In the genomic region with DNA sequence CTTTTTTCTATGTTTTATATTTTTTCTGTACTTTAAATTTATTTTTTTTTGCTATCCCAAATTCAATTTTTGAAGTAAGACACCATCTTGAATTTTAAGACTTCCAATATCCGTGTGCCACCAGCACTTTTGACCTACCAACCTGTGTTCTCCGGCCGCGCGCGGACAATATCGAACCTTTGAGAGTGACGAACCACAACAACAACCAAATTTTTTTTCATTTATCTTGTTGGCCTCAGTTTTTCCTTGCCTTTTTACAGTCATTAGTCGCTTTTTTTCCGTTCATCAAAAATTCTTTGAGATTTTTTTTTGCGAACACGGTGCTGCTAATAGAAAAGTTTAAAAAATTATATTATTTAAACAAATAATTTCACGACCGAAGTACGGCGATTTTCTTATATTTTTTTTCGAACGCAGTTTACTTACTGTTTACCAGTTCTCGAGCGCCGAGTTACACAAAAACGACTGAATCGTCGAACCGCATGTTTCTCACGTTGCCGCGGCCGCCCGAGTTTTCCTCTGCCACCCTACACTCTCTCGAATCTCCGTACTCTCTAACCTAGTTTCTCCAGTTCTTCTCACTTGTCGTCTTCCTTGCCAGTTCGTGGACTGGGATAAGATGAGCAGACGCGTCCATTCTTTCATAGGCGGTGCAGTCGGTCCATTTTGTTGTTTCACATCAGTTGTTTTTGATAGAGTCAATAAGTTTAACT, we compare ENCODE assay signal across 8 worm cellular contexts.
TF ChIP-seq lines count a peak whose summit lies in the region.

No protein-coding gene starts in this region.

TF ChIP-seq in whole organism, L1 larva, 84 proteins besides CTCF, POLR2A, EP300 and RAD21 (continues in another document):
- TF ChIP-seq dsc-1 (tag; optimal IDR thresholded peaks at IDR 0.05; lab: Kevin White, UChicago) = peak; percentile 43
- peak in 2 of 3 experiments; percentile 18 to 41 for TF ChIP-seq ceh-82 (tag; optimal IDR thresholded peaks at IDR 0.05; lab: Kevin White, UChicago)
- peak; percentile 58 for TF ChIP-seq snu-23 (GFP tag; optimal IDR thresholded peaks at IDR 0.05; lab: Kevin White, UChicago)
- peak; percentile 37 for TF ChIP-seq nhr-20 (tag; optimal IDR thresholded peaks at IDR 0.05; lab: Kevin White, UChicago)
- TF ChIP-seq mdl-1 (tag; optimal IDR thresholded peaks at IDR 0.05; lab: Kevin White, UChicago) = peak in 1 of 2 experiments; percentile 55
- TF ChIP-seq tbx-2 (tag; optimal IDR thresholded peaks at IDR 0.05; lab: Kevin White, UChicago) = peak; percentile 47
- TF ChIP-seq blmp-1 (tag; optimal IDR thresholded peaks at IDR 0.05; lab: Kevin White, UChicago) = peak; percentile 26
- TF ChIP-seq mep-1 (tag; optimal IDR thresholded peaks at IDR 0.05; lab: Kevin White, UChicago) = peak; percentile 39
- TF ChIP-seq skn-1 (tag; optimal IDR thresholded peaks at IDR 0.05; lab: Kevin White, UChicago) = peak; percentile 15
- peak; percentile 37 for TF ChIP-seq nhr-47 (tag; optimal IDR thresholded peaks at IDR 0.05; lab: Kevin White, UChicago)

TF ChIP-seq in whole organism, L2 larva, 48 proteins besides CTCF, POLR2A, EP300 and RAD21 (continues in another document):
- peak; percentile 5 for TF ChIP-seq ama-1 (optimal IDR thresholded peaks at IDR 0.05; lab: Kevin White, UChicago)
- TF ChIP-seq C34F6.9 (tag; optimal IDR thresholded peaks at IDR 0.05; lab: Kevin White, UChicago) = peak; percentile 66
- TF ChIP-seq gmeb-1 (tag; optimal IDR thresholded peaks at IDR 0.05; lab: Kevin White, UChicago) = no peak
- TF ChIP-seq egl-27 (tag; optimal IDR thresholded peaks at IDR 0.05; lab: Kevin White, UChicago) = no peak
- TF ChIP-seq sma-9 (GFP tag; optimal IDR thresholded peaks at IDR 0.05; lab: Kevin White, UChicago) = peak; percentile 30
- no peak for TF ChIP-seq sma-9 (tag; optimal IDR thresholded peaks at IDR 0.05; lab: Kevin White, UChicago)
- TF ChIP-seq unc-55 (GFP tag; optimal IDR thresholded peaks at IDR 0.05; lab: Kevin White, UChicago) = peak; percentile 33
- TF ChIP-seq sem-4 (tag; optimal IDR thresholded peaks at IDR 0.05; lab: Kevin White, UChicago) = peak; percentile 1
- peak in 1 of 2 experiments; percentile 26 for TF ChIP-seq lsy-2 (tag; optimal IDR thresholded peaks at IDR 0.05; lab: Kevin White, UChicago)
- no peak for TF ChIP-seq blmp-1 (tag; optimal IDR thresholded peaks at IDR 0.05; lab: Kevin White, UChicago; ENCODE audit: insufficient read depth)

TF ChIP-seq in whole organism, L3 larva, 47 proteins besides CTCF, POLR2A, EP300 and RAD21 (continues in another document):
- no peak for TF ChIP-seq snpc-4 (tag; optimal IDR thresholded peaks at IDR 0.05; lab: Kevin White, UChicago)
- TF ChIP-seq nhr-76 (tag; optimal IDR thresholded peaks at IDR 0.05; lab: Kevin White, UChicago) = no peak
- TF ChIP-seq nhr-77 (tag; optimal IDR thresholded peaks at IDR 0.05; lab: Kevin White, UChicago) = no peak
- peak; percentile 43 for TF ChIP-seq nfya-1 (tag; optimal IDR thresholded peaks at IDR 0.05; lab: Kevin White, UChicago; ENCODE audit: insufficient read depth)
- TF ChIP-seq elt-3 (tag; optimal IDR thresholded peaks at IDR 0.05; lab: Kevin White, UChicago) = no peak
- no peak for TF ChIP-seq ZK546.5 (tag; optimal IDR thresholded peaks at IDR 0.05; lab: Kevin White, UChicago)
- no peak for TF ChIP-seq fos-1 (tag; optimal IDR thresholded peaks at IDR 0.05; lab: Kevin White, UChicago)
- no peak for TF ChIP-seq ztf-11 (tag; optimal IDR thresholded peaks at IDR 0.05; lab: Kevin White, UChicago)
- TF ChIP-seq pha-4 (tag; optimal IDR thresholded peaks at IDR 0.05; lab: Kevin White, UChicago) = peak; percentile 74
- TF ChIP-seq lin-39 (tag; optimal IDR thresholded peaks at IDR 0.05; lab: Kevin White, UChicago) = no peak
- no peak for TF ChIP-seq sea-2 (GFP tag; optimal IDR thresholded peaks at IDR 0.05; lab: Kevin White, UChicago)

TF ChIP-seq in whole organism, L4 larva, 104 proteins besides CTCF, POLR2A, EP300 and RAD21 (continues in another document):
- TF ChIP-seq ceh-20 (GFP tag; IDR thresholded peaks at IDR 0.05; lab: Robert Waterston, UW) (no peak), ama-1 (optimal IDR thresholded peaks at IDR 0.05; lab: Kevin White, UChicago) (no peak), ceh-32 (tag; optimal IDR thresholded peaks at IDR 0.05; lab: Kevin White, UChicago; ENCODE audit: poor library complexity) (no peak), tra-1 (GFP tag; IDR thresholded peaks at IDR 0.05; lab: Robert Waterston, UW) (no peak), nhr-102 (tag; optimal IDR thresholded peaks at IDR 0.05; lab: Kevin White, UChicago) (no peak), hif-1 (tag; optimal IDR thresholded peaks at IDR 0.05; lab: Kevin White, UChicago) (peak in 1 of 2 experiments; percentile 53), nhr-41 (GFP tag; IDR thresholded peaks at IDR 0.05; lab: Robert Waterston, UW) (no peak), Y105C5A.15 (GFP tag; IDR thresholded peaks at IDR 0.05; lab: Robert Waterston, UW) (no peak), mdl-1 (tag; optimal IDR thresholded peaks at IDR 0.05; lab: Kevin White, UChicago) (peak in 1 of 2 experiments; percentile 56), dmd-6 (GFP tag; IDR thresholded peaks at IDR 0.05; lab: Robert Waterston, UW) (peak; percentile 6; the same call in 1 of the 2 replicates)

TF ChIP-seq in whole organism, early embryonic, 17 proteins besides CTCF, POLR2A, EP300 and RAD21:
- no peak for TF ChIP-seq hnd-1 (tag; optimal IDR thresholded peaks at IDR 0.05; lab: Kevin White, UChicago)
- TF ChIP-seq hmg-4 (GFP tag; optimal IDR thresholded peaks at IDR 0.05; lab: Kevin White, UChicago) = peak; percentile 20

TF ChIP-seq in whole organism, late embryonic, 69 proteins besides CTCF, POLR2A, EP300 and RAD21:
- TF ChIP-seq ceh-18 (tag; optimal IDR thresholded peaks at IDR 0.05; lab: Kevin White, UChicago) (peak; percentile 4), lim-6 (tag; optimal IDR thresholded peaks at IDR 0.05; lab: Kevin White, UChicago) (no peak)

TF ChIP-seq in whole organism, mixed stage, embryonic, 35 proteins besides CTCF, POLR2A, EP300 and RAD21:
- TF ChIP-seq nhr-2 (tag; optimal IDR thresholded peaks at IDR 0.05; lab: Kevin White, UChicago) = peak; percentile 20
- TF ChIP-seq hlh-1 (tag; optimal IDR thresholded peaks at IDR 0.05; lab: Kevin White, UChicago) = peak; percentile 69
- TF ChIP-seq lsy-2 (tag; optimal IDR thresholded peaks at IDR 0.05; lab: Kevin White, UChicago) = no peak

TF ChIP-seq in whole organism, young adult, 124 proteins besides CTCF, POLR2A, EP300 and RAD21:
- TF ChIP-seq dox-1 (GFP tag; IDR thresholded peaks at IDR 0.05; lab: Robert Waterston, UW) (peak; percentile 5; the same call in 1 of the 2 replicates), efl-1 (GFP tag; optimal IDR thresholded peaks at IDR 0.05; lab: Kevin White, UChicago) (peak; percentile 69), lin-35 (GFP tag; optimal IDR thresholded peaks at IDR 0.05; lab: Kevin White, UChicago) (peak in 1 of 3 experiments; percentile 5), D2030.7 (GFP tag; IDR thresholded peaks at IDR 0.05; lab: Robert Waterston, UW) (no peak), madf-8 (GFP tag; conservative IDR thresholded peaks at IDR 0.05; lab: Robert Waterston, UW) (0 out of 2 replicates have a peak, but pooled peaks have one; percentile 9), unc-62 (GFP tag; optimal IDR thresholded peaks at IDR 0.05; lab: Kevin White, UChicago) (no peak), nhr-90 (tag; optimal IDR thresholded peaks at IDR 0.05; lab: Kevin White, UChicago) (no peak), dpl-1 (GFP tag; optimal IDR thresholded peaks at IDR 0.05; lab: Kevin White, UChicago) (peak; percentile 43), rcor-1 (GFP tag; IDR thresholded peaks at IDR 0.05; lab: Robert Waterston, UW) (peak; percentile 41; the same call in 1 of the 2 replicates), zfh-2 (GFP tag; conservative IDR thresholded peaks at IDR 0.05; lab: Robert Waterston, UW) (peak; percentile 77), let-526 (GFP tag; IDR thresholded peaks at IDR 0.05; lab: Robert Waterston, UW) (no peak), cebp-1 (GFP tag; IDR thresholded peaks at IDR 0.05; lab: Robert Waterston, UW) (no peak), cebp-1 (tag; optimal IDR thresholded peaks at IDR 0.05; lab: Kevin White, UChicago) (peak; percentile 33), nfyb-1 (GFP tag; IDR thresholded peaks at IDR 0.05; lab: Robert Waterston, UW) (no peak), nhr-80 (tag; optimal IDR thresholded peaks at IDR 0.05; lab: Kevin White, UChicago) (peak; percentile 2), hmg-1.2 (GFP tag; IDR thresholded peaks at IDR 0.05; lab: Robert Waterston, UW) (peak; percentile 60; the same call in 1 of the 2 replicates), Y53G8AR.9 (GFP tag; conservative IDR thresholded peaks at IDR 0.05; lab: Robert Waterston, UW) (no peak), madf-6 (GFP tag; IDR thresholded peaks at IDR 0.05; lab: Robert Waterston, UW) (peak; percentile 58), snpc-3.4 (tag; optimal IDR thresholded peaks at IDR 0.05; lab: Kevin White, UChicago) (no peak), bed-1 (GFP tag; IDR thresholded peaks at IDR 0.05; lab: Robert Waterston, UW) (no peak), lin-26 (GFP tag; IDR thresholded peaks at IDR 0.05; lab: Robert Waterston, UW) (no peak)
TF ChIP-seq in whole organism, young adult: peak in this region for 11.
